Worm (Caenorhabditis elegans) whole organism, late embryonic: ENCODE data around the gene T28A11.16.

Experiments
- K02D7.2 ChIP-seq: sonication (generic microtip); optimal IDR thresholded peaks from 2 replicates; lab custom pipeline; 2017; ENCODE audit warnings: mild to moderate bottlenecking, missing genetic modification characterization, missing compliant biosample characterization
- K09A11.1 ChIP-seq: sonication (generic microtip); optimal IDR thresholded peaks from 2 replicates; lab custom pipeline; 2017; ENCODE audit warnings: antibody characterized with exemption, mild to moderate bottlenecking, missing genetic modification characterization, missing compliant biosample characterization; ENCODE audit not compliant: insufficient read depth
- ceh-34 ChIP-seq: sonication (generic microtip); optimal IDR thresholded peaks from 2 replicates; lab custom pipeline; 2016; ENCODE audit warnings: mild to moderate bottlenecking, missing genetic modification characterization, missing compliant biosample characterization
- ceh-6 ChIP-seq: fragments of 200-800 bp; sonication (Bioruptor generic); optimal IDR thresholded peaks from 2 replicates; lab custom pipeline; 2018; ENCODE audit warnings: mild to moderate bottlenecking, missing genetic modification characterization, missing compliant biosample characterization
- dmd-4 ChIP-seq: sonication (generic microtip); optimal IDR thresholded peaks from 2 replicates; lab custom pipeline; 2016; ENCODE audit warnings: borderline replicate concordance, missing genetic modification characterization, missing compliant biosample characterization
- ets-4 ChIP-seq: sonication (generic microtip); optimal IDR thresholded peaks from 2 replicates; lab custom pipeline; 2016; ENCODE audit warnings: missing genetic modification characterization, missing compliant biosample characterization
- eyg-1 ChIP-seq: sonication (generic microtip); optimal IDR thresholded peaks from 2 replicates; lab custom pipeline; 2016; ENCODE audit warnings: missing genotype, missing genetic modification characterization, missing compliant biosample characterization
- fkh-6 ChIP-seq: sonication (generic microtip); optimal IDR thresholded peaks from 2 replicates; lab custom pipeline; 2016; ENCODE audit warnings: missing genetic modification characterization, missing compliant biosample characterization
- madf-2 ChIP-seq: sonication (generic microtip); optimal IDR thresholded peaks from 2 replicates; lab custom pipeline; 2017; ENCODE audit warnings: missing genetic modification characterization, missing compliant biosample characterization
- mec-3 ChIP-seq: sonication (generic microtip); optimal IDR thresholded peaks from 2 replicates; lab custom pipeline; 2016; ENCODE audit warnings: borderline replicate concordance, missing genetic modification characterization, missing compliant biosample characterization
- odd-2 ChIP-seq: sonication (generic microtip); optimal IDR thresholded peaks from 2 replicates; lab custom pipeline; 2017; ENCODE audit warnings: antibody characterized with exemption, mild to moderate bottlenecking, missing genetic modification characterization, missing compliant biosample characterization
- pros-1 ChIP-seq: fragments of 150-350 bp; optimal IDR thresholded peaks from 2 replicates; lab custom pipeline; 2014; ENCODE audit warnings: missing biosample characterization, missing genetic modification reagents, missing genetic modification characterization
- unc-86 ChIP-seq: sonication (generic microtip); optimal IDR thresholded peaks from 2 replicates; lab custom pipeline; 2016; ENCODE audit warnings: missing genetic modification characterization, missing compliant biosample characterization
- zip-5 ChIP-seq: sonication (generic microtip); optimal IDR thresholded peaks from 2 replicates; lab custom pipeline; 2016; ENCODE audit warnings: missing genetic modification characterization, missing compliant biosample characterization
- ztf-16 ChIP-seq: sonication (generic microtip); optimal IDR thresholded peaks from 2 replicates; lab custom pipeline; 2017; ENCODE audit warnings: missing genetic modification characterization, missing compliant biosample characterization

T28A11.16 gene

DNA sequence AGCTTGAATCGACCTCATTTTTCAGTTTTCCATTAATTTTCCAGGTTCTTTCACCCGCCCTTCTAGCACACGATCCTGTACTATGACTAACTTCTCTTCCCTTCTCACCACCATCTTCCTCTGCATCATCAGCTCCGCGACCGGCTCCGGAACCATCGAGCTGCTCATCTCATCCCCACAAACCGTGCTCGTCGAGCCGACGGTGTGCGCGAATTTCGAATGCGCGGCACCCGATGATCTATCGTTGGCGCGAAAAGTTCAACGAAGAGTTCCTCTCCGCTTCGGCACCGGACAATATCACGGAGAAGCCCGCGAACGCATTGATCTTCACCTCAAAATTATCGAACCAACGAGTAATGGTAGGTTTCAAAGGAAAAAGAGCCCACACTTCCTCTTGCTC is 48.9 kb downstream of the T28A11.16 start, which contains the start of gene apx-1:
Gene apx-1, plus strand, starts transcription at position 50 of the 400 bp plus-strand sequence.
- TF ChIP-seq dmd-4 (no peak), K09A11.1 (no peak), ztf-16 (no peak), ceh-6 (no peak), zip-5 (tag; lab: Kevin White, UChicago) (no peak), odd-2 (tag; lab: Kevin White, UChicago) (no peak), ceh-34 (tag; lab: Kevin White, UChicago) (no peak), K02D7.2 (tag; lab: Kevin White, UChicago) (no peak), fkh-6 (tag; lab: Kevin White, UChicago) (no peak), unc-86 (no peak), mec-3 (tag; lab: Kevin White, UChicago) (no peak), ets-4 (tag; lab: Kevin White, UChicago) (no peak), pros-1 (tag; lab: Kevin White, UChicago) (no peak), eyg-1 (tag; lab: Kevin White, UChicago) (no peak)

DNA sequence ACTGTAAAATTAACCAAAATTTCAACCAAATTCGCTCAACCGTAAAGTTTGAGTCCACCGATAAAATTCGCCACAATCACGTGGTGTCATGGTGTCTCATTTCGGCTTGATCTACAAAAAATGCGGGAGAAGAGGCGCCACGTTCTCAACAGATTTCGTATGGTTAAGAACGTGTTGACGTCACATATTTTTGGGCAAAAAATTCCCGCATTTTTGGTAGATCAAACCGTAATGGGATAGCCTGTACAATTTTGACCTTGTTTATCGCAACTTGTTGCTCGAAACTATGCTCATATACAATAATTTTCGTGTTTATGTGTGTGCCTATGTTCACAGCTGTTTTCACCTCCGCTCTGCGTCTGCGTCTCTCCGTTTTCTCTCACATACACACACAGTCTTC is 50.1 kb downstream of the T28A11.16 start:
- no peak for TF ChIP-seq madf-2 (tag; lab: Kevin White, UChicago)
- TF ChIP-seq, all 69 proteins: peak for 0
